Fruit fly (Drosophila melanogaster) whole organism: ENCODE data around the gene Gos28.

Source experiments
- CG8478 ChIP-seq: fragments of >200 bp; optimal IDR thresholded peaks from 2 replicates; lab custom pipeline; 2018; ENCODE audit warnings: inconsistent platforms
- Dll ChIP-seq: fragments of >200 bp; optimal IDR thresholded peaks from 2 replicates; lab custom pipeline; 2017
- pan ChIP-seq: fragments of >200 bp; optimal IDR thresholded peaks from 2 replicates; lab custom pipeline; 2017
- usp ChIP-seq: fragments of >200 bp; optimal IDR thresholded peaks from 2 replicates; lab custom pipeline; 2017; ENCODE audit warnings: missing biosample characterization, missing genetic modification characterization, mixed read lengths

- TF ChIP-seq usp (no peak), pan (no peak), Dll (no peak), CG8478 (lab: Kevin White, UChicago) (no peak)
Measured at dm6 chr3R:18698855-18699569, 35.5 kb downstream of the Gos28 start.
